Worm (Caenorhabditis elegans) whole organism, early embryonic: ENCODE data around the gene F13E9.13.

ENCODE experiments used
- B0310.2 ChIP-seq: sonication (generic microtip); optimal IDR thresholded peaks from 2 replicates; lab custom pipeline; 2016; ENCODE audit warnings: mild to moderate bottlenecking, missing genetic modification characterization, missing compliant biosample characterization
- ama-1 ChIP-seq: fragments of 150-350 bp; optimal IDR thresholded peaks from 2 replicates; lab custom pipeline; 2014
- flt-1 ChIP-seq: fragments of 200-800 bp; sonication (Bioruptor generic); IDR thresholded peaks from 2 replicates; pipeline ENCODE4 v1.3.6; 2022; ENCODE audit warnings: missing genetic modification characterization, missing compliant biosample characterization
- hnd-1 ChIP-seq: sonication (generic microtip); optimal IDR thresholded peaks from 2 replicates; lab custom pipeline; 2016; ENCODE audit warnings: missing genetic modification characterization, missing compliant biosample characterization
- pes-1 ChIP-seq: fragments of 200-800 bp; sonication (Bioruptor generic); IDR thresholded peaks from 2 replicates; pipeline ENCODE4 v1.3.6; 2022; ENCODE audit warnings: missing genetic modification reagents, missing genetic modification characterization, missing compliant biosample characterization
- sea-1 ChIP-seq: fragments of 200-800 bp; sonication (Bioruptor generic); conservative IDR thresholded peaks from 2 replicates; pipeline ENCODE4 v1.3.6; 2022; ENCODE audit warnings: missing genetic modification characterization, missing compliant biosample characterization

ce11 chrIV:10880264-10880663 lies 1.1 kb upstream of the F13E9.13 start, which contains the start of gene fipr-15:
- TF ChIP-seq B0310.2 (tag; lab: Kevin White, UChicago) (no peak), hnd-1 (tag; lab: Kevin White, UChicago) (no peak), pes-1 (no peak), flt-1 (GFP tag; lab: Robert Waterston, UW) (no peak), sea-1 (GFP tag; lab: Robert Waterston, UW) (no peak), ama-1 (lab: Kevin White, UChicago) (no peak)
